Worm (Caenorhabditis elegans) whole organism, L3 larva: ENCODE results near the gene C01G6.2.
A peak's percentile ranks its signal among the peaks of the same experiment; 100 is the strongest.

ENCODE experiments used
- R02D3.7 ChIP-seq: fragments of 150-350 bp; optimal IDR thresholded peaks from 2 replicates; lab custom pipeline; 2014; ENCODE audit warnings: missing biosample characterization, missing genetic modification characterization
- ZK546.5 ChIP-seq: sonication (generic microtip); optimal IDR thresholded peaks from 2 replicates; lab custom pipeline; 2017; ENCODE audit warnings: missing biosample characterization, missing genetic modification characterization
- aly-2 ChIP-seq: fragments of 150-350 bp; optimal IDR thresholded peaks from 2 replicates; lab custom pipeline; 2014; ENCODE audit warnings: missing biosample characterization, missing genetic modification characterization
- ama-1 ChIP-seq: fragments of 150-350 bp; optimal IDR thresholded peaks from 2 replicates; lab custom pipeline; 2018
- ceh-16 ChIP-seq: sonication (generic microtip); optimal IDR thresholded peaks from 2 replicates; lab custom pipeline; 2017; ENCODE audit warnings: missing biosample characterization, missing genetic modification characterization
- ceh-28 ChIP-seq: fragments of 150-350 bp; optimal IDR thresholded peaks from 2 replicates; lab custom pipeline; 2014; ENCODE audit warnings: missing biosample characterization, missing genetic modification reagents, missing genetic modification characterization
- ceh-82 ChIP-seq: fragments of 150-350 bp; optimal IDR thresholded peaks from 2 replicates; lab custom pipeline; 2014; ENCODE audit warnings: missing biosample characterization, missing genetic modification characterization
- ceh-9 ChIP-seq: sonication (generic microtip); optimal IDR thresholded peaks from 2 replicates; lab custom pipeline; 2018; ENCODE audit warnings: missing biosample characterization, missing genetic modification characterization
- daf-12 ChIP-seq: fragments of 150-350 bp; optimal IDR thresholded peaks from 2 replicates; lab custom pipeline; 2014; ENCODE audit warnings: missing biosample characterization, missing genetic modification reagents, missing genetic modification characterization
- egl-5 ChIP-seq: fragments of 150-350 bp; optimal IDR thresholded peaks from 2 replicates; lab custom pipeline; 2017; ENCODE audit warnings: missing biosample characterization, missing genetic modification reagents, missing genetic modification characterization, inconsistent platforms
- elt-2 ChIP-seq: sonication (generic microtip); optimal IDR thresholded peaks from 2 replicates; lab custom pipeline; 2016; ENCODE audit warnings: missing genetic modification reagents, mild to moderate bottlenecking, missing genetic modification characterization, missing compliant biosample characterization
- elt-3 ChIP-seq, 3 experiments: fragments of 150-350 bp in 1 of 3; sonication (generic microtip) in 2 of 3; optimal IDR thresholded peaks; 2 replicates in 2 of 3; 4 replicates in 1 of 3; lab custom pipeline; 2014 to 2017; ENCODE audit warnings: missing biosample characterization in 3 of 3, missing genetic modification characterization in 3 of 3
- eor-1 ChIP-seq, 2 experiments: fragments of 150-350 bp; optimal IDR thresholded peaks; 2 replicates each; lab custom pipeline; 2014 to 2018; ENCODE audit warnings: missing biosample characterization in 2 of 2, missing genetic modification characterization in 2 of 2
- fkh-10 ChIP-seq: sonication (generic microtip); optimal IDR thresholded peaks from 2 replicates; lab custom pipeline; 2017; ENCODE audit warnings: missing biosample characterization, missing genetic modification reagents, missing genetic modification characterization
- fkh-2 ChIP-seq: fragments of 150-350 bp; optimal IDR thresholded peaks from 2 replicates; lab custom pipeline; 2014; ENCODE audit warnings: missing biosample characterization, missing genetic modification reagents, missing genetic modification characterization
- fos-1 ChIP-seq: fragments of 150-350 bp; optimal IDR thresholded peaks from 2 replicates; lab custom pipeline; 2014; ENCODE audit warnings: missing biosample characterization, missing genetic modification characterization
- hmg-11 ChIP-seq: sonication (generic microtip); optimal IDR thresholded peaks from 2 replicates; lab custom pipeline; 2016; ENCODE audit warnings: missing genetic modification characterization, missing compliant biosample characterization
- jun-1 ChIP-seq: fragments of 150-350 bp; optimal IDR thresholded peaks from 2 replicates; lab custom pipeline; 2014; ENCODE audit warnings: missing biosample characterization, missing genetic modification reagents, missing genetic modification characterization
- lin-15B ChIP-seq: fragments of 150-350 bp; optimal IDR thresholded peaks from 2 replicates; lab custom pipeline; 2014; ENCODE audit warnings: missing biosample characterization, missing genetic modification characterization
- lin-39 ChIP-seq: fragments of 150-350 bp; optimal IDR thresholded peaks from 2 replicates; lab custom pipeline; 2018; ENCODE audit warnings: missing biosample characterization, missing genetic modification reagents, missing genetic modification characterization
- lsy-12 ChIP-seq: sonication (generic microtip); optimal IDR thresholded peaks from 2 replicates; lab custom pipeline; 2016; ENCODE audit warnings: mild to moderate bottlenecking, missing genetic modification characterization, missing compliant biosample characterization
- mdl-1 ChIP-seq: fragments of 150-350 bp; optimal IDR thresholded peaks from 2 replicates; lab custom pipeline; 2014; ENCODE audit warnings: missing biosample characterization, missing genetic modification characterization
- mml-1 ChIP-seq: fragments of 150-350 bp; sonication (generic microtip); optimal IDR thresholded peaks from 3 replicates; lab custom pipeline; 2014; ENCODE audit warnings: missing biosample characterization, missing genetic modification characterization
- nfya-1 ChIP-seq: sonication (generic microtip); optimal IDR thresholded peaks from 2 replicates; lab custom pipeline; 2017; ENCODE audit warnings: missing genetic modification characterization, mild to moderate bottlenecking, missing compliant biosample characterization, antibody characterized with exemption, moderate library complexity; ENCODE audit not compliant: insufficient read depth
- nhr-11 ChIP-seq: fragments of 150-350 bp; optimal IDR thresholded peaks from 2 replicates; lab custom pipeline; 2014; ENCODE audit warnings: missing biosample characterization, missing genetic modification characterization
- nhr-23 ChIP-seq: fragments of 150-350 bp; optimal IDR thresholded peaks from 2 replicates; lab custom pipeline; 2014; ENCODE audit warnings: missing biosample characterization, missing genetic modification reagents, missing genetic modification characterization
- nhr-237 ChIP-seq: fragments of 150-350 bp; optimal IDR thresholded peaks from 2 replicates; lab custom pipeline; 2014; ENCODE audit warnings: missing biosample characterization, missing genetic modification characterization
- nhr-25 ChIP-seq: sonication (generic microtip); optimal IDR thresholded peaks from 2 replicates; lab custom pipeline; 2017; ENCODE audit warnings: missing biosample characterization, missing genetic modification characterization
- nhr-28 ChIP-seq: fragments of 150-350 bp; optimal IDR thresholded peaks from 2 replicates; lab custom pipeline; 2014; ENCODE audit warnings: missing biosample characterization, missing genetic modification characterization
- nhr-43 ChIP-seq: sonication (generic microtip); optimal IDR thresholded peaks from 2 replicates; lab custom pipeline; 2016; ENCODE audit warnings: mild to moderate bottlenecking, missing genetic modification characterization, missing compliant biosample characterization; ENCODE audit not compliant: poor library complexity, severe bottlenecking
- nhr-67 ChIP-seq: fragments of 150-350 bp; optimal IDR thresholded peaks from 2 replicates; lab custom pipeline; 2014; ENCODE audit warnings: missing biosample characterization, missing genetic modification characterization
- nhr-76 ChIP-seq: fragments of 150-350 bp; sonication (generic microtip); optimal IDR thresholded peaks from 5 replicates; lab custom pipeline; 2014; ENCODE audit warnings: missing biosample characterization, missing genetic modification characterization
- nhr-77 ChIP-seq: fragments of 150-350 bp; optimal IDR thresholded peaks from 2 replicates; lab custom pipeline; 2014; ENCODE audit warnings: missing biosample characterization, missing genetic modification characterization
- pha-4 ChIP-seq: fragments of 150-350 bp; optimal IDR thresholded peaks from 2 replicates; lab custom pipeline; 2014; ENCODE audit warnings: missing biosample characterization, missing genetic modification reagents, missing genetic modification characterization
- pqm-1 ChIP-seq: fragments of 150-350 bp; optimal IDR thresholded peaks from 2 replicates; lab custom pipeline; 2017; ENCODE audit warnings: missing biosample characterization, missing genetic modification characterization, inconsistent platforms
- sea-2 ChIP-seq: fragments of 150-350 bp; sonication (generic microtip); optimal IDR thresholded peaks from 4 replicates; lab custom pipeline; 2014; ENCODE audit warnings: missing biosample characterization, missing genetic modification reagents, missing genetic modification characterization
- skn-1 ChIP-seq: fragments of 150-350 bp; optimal IDR thresholded peaks from 2 replicates; lab custom pipeline; 2014; ENCODE audit warnings: missing biosample characterization, missing genetic modification characterization
- snpc-4 ChIP-seq: fragments of 150-350 bp; optimal IDR thresholded peaks from 2 replicates; lab custom pipeline; 2014; ENCODE audit warnings: missing biosample characterization, missing genetic modification characterization
- tbx-2 ChIP-seq: sonication (generic microtip); optimal IDR thresholded peaks from 2 replicates; lab custom pipeline; 2016; ENCODE audit warnings: mild to moderate bottlenecking, missing genetic modification characterization, missing compliant biosample characterization
- unc-39 ChIP-seq: sonication (generic microtip); optimal IDR thresholded peaks from 4 replicates; lab custom pipeline; 2017; ENCODE audit warnings: missing biosample characterization, missing genetic modification characterization
- unc-62 ChIP-seq: fragments of 150-350 bp; sonication (generic microtip); optimal IDR thresholded peaks from 4 replicates; lab custom pipeline; 2014; ENCODE audit warnings: missing biosample characterization, missing genetic modification reagents, missing genetic modification characterization
- zag-1 ChIP-seq: fragments of 150-350 bp; optimal IDR thresholded peaks from 2 replicates; lab custom pipeline; 2014; ENCODE audit warnings: missing biosample characterization, missing genetic modification characterization
- ztf-11 ChIP-seq: fragments of 150-350 bp; optimal IDR thresholded peaks from 2 replicates; lab custom pipeline; 2014; ENCODE audit warnings: missing biosample characterization, missing genetic modification characterization
- ztf-4 ChIP-seq: fragments of 150-350 bp; optimal IDR thresholded peaks from 2 replicates; lab custom pipeline; 2014; ENCODE audit warnings: missing biosample characterization, missing genetic modification characterization

The C01G6.2 gene

DNA sequence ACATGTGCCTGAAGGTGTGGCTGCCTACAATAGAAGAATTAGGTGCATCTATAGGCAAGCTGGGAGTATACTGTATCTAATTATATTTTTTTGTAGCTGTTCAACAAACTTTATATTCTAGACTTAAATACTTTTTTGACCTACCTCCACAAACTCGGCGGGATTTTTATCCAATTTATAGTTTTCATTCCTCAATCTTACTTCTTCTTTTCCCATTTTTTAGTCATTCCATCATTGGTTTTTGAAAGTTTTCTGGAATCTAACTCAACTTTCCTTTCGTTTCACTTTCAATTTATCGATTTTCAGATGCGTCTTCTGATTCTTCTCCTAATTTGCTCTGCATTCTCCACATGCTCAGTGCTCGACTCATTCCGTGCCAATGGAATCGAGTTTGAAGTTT, 2.7 kb downstream of the C01G6.2 start, which contains the start of gene C01G6.3:
C01G6.3 (plus strand) TSS at position 301 of the 400 bp plus-strand sequence.
- TF ChIP-seq aly-2 (tag; lab: Kevin White, UChicago) (no peak), nhr-77 (tag; lab: Kevin White, UChicago) (no peak), mdl-1 (tag; lab: Kevin White, UChicago) (no peak), nhr-11 (tag; lab: Kevin White, UChicago) (no peak), nhr-25 (tag; lab: Kevin White, UChicago) (no peak), nhr-23 (tag; lab: Kevin White, UChicago) (no peak), skn-1 (no peak), fkh-10 (no peak), fos-1 (no peak), ztf-11 (no peak), lin-15B (no peak), elt-3 (tag; optimal IDR thresholded peaks at IDR 0.05; lab: Kevin White, UChicago) (no peak), daf-12 (tag; lab: Kevin White, UChicago) (no peak)

DNA sequence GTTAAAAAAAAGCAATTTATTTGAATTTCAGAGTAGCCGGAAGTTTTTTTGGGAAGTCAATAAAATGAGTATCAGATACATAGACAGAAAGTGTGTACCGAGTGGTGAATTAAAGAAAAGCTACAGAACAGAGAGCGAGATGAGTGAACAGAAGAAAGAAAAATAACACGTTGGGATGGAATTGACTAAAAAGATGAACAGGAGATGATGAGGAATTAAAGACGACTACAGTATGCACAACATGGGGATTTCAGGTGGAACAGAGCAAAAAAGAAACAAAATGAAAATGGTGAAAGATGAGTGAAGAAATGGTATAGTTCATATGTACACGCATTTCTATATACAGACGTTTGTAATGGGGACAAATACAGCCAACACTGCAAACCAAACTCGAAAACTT, 4.4 kb downstream of the C01G6.2 start:
- TF ChIP-seq nhr-43 (tag; lab: Kevin White, UChicago) (no peak), fkh-2 (tag; lab: Kevin White, UChicago) (no peak), nhr-28 (tag; lab: Kevin White, UChicago) (no peak), nhr-77 (tag; lab: Kevin White, UChicago) (no peak), unc-39 (tag; lab: Kevin White, UChicago) (no peak), fkh-10 (no peak), lsy-12 (tag; lab: Kevin White, UChicago) (no peak), nfya-1 (no peak), zag-1 (tag; lab: Kevin White, UChicago) (no peak), daf-12 (tag; lab: Kevin White, UChicago) (no peak), fos-1 (no peak), R02D3.7 (no peak)

DNA sequence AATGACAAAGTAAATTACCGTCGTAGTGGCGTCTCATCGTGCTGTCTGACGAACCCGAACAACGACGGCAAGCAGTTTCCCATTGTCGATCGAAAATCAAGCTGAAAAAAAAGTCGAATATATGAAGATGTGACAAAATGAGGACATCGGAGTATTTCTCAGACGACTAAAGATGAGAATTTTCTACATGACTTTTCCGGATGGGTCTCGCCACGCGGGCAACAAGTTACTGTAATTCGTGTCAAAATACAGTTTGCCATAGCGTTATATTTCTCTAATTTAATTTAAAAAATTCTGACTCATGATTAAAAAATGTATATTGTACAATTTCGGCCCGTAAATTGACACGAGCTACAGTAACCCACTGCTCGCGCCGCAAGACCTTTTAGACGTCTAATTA, 6.1 kb downstream of the C01G6.2 start, which contains the start of gene C01G6.4:
C01G6.4 (minus strand) TSS at position 101 of the 400 bp plus-strand sequence.
- TF ChIP-seq pqm-1 (no peak), lin-39 (no peak)
- TF ChIP-seq, all 47 proteins: peak for 0

DNA sequence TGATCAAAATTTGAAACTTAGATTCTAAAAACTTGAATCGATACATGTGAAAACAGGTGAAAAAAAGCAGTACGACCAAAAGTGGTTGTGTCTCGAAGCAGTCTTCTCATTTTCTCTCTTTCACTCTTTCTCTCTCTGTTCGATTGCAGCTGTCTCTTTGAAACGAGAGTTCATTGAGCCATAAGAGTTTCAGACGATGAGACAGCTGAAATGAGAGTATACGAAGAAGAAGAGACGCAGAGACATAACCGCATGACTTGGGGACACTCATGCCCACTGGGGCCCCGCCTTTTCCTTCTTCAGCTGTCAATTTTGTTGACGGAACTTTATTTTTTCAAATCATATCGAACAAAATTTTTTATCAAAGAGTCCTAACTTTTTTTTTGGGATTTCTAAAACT, 7.1 kb downstream of the C01G6.2 start:
- TF ChIP-seq fkh-2 (tag; lab: Kevin White, UChicago) (no peak), R02D3.7 (peak; percentile 39), fkh-10 (peak; percentile 31), pqm-1 (peak; percentile 21), nfya-1 (peak; percentile 93), nhr-76 (no peak), nhr-25 (tag; lab: Kevin White, UChicago) (peak; percentile 78), nhr-77 (tag; lab: Kevin White, UChicago) (peak; percentile 20), nhr-28 (tag; lab: Kevin White, UChicago) (no peak), eor-1 (tag; optimal IDR thresholded peaks at IDR 0.05; lab: Kevin White, UChicago) (no peak), skn-1 (peak; percentile 40), fos-1 (no peak), mml-1 (no peak), nhr-67 (tag; lab: Kevin White, UChicago) (no peak), jun-1 (peak; percentile 74), sea-2 (no peak), pha-4 (peak; percentile 91), ceh-82 (tag; lab: Kevin White, UChicago) (no peak), unc-62 (GFP tag; lab: Kevin White, UChicago) (peak; percentile 84), nhr-43 (tag; lab: Kevin White, UChicago) (peak; percentile 69), aly-2 (tag; lab: Kevin White, UChicago) (no peak), ama-1 (lab: Kevin White, UChicago) (peak; percentile 62), ztf-11 (no peak), daf-12 (tag; lab: Kevin White, UChicago) (no peak), ZK546.5 (tag; lab: Kevin White, UChicago) (no peak), unc-39 (tag; lab: Kevin White, UChicago) (no peak), zag-1 (tag; lab: Kevin White, UChicago) (peak; percentile 1), lsy-12 (tag; lab: Kevin White, UChicago) (peak; percentile 57), elt-3 (tag; optimal IDR thresholded peaks at IDR 0.05; lab: Kevin White, UChicago) (no peak), elt-2 (tag; lab: Kevin White, UChicago) (peak; percentile 78), nhr-23 (tag; lab: Kevin White, UChicago) (peak; percentile 85), tbx-2 (tag; lab: Kevin White, UChicago) (peak; percentile 39), nhr-237 (no peak), lin-15B (peak; percentile 40), lin-39 (peak; percentile 76), ceh-28 (tag; lab: Kevin White, UChicago) (peak; percentile 85), snpc-4 (peak; percentile 49), ceh-9 (tag; lab: Kevin White, UChicago) (no peak), egl-5 (tag; lab: Kevin White, UChicago) (peak; percentile 1), nhr-11 (tag; lab: Kevin White, UChicago) (peak; percentile 83), hmg-11 (tag; lab: Kevin White, UChicago) (peak; percentile 74), ztf-4 (tag; lab: Kevin White, UChicago) (no peak), ceh-16 (tag; lab: Kevin White, UChicago) (no peak)
